Fruit fly (Drosophila melanogaster): ENCODE results near the gene Alp12.

- TF ChIP-seq Tbp (GFP tag; optimal IDR thresholded peaks at IDR 0.05) (no peak), br (optimal IDR thresholded peaks at IDR 0.05) (no peak), az2 (GFP tag; optimal IDR thresholded peaks at IDR 0.05) (no peak), zfh2 (GFP tag; optimal IDR thresholded peaks at IDR 0.05) (no peak), CG10979 (tag; optimal IDR thresholded peaks at IDR 0.05) (no peak), schlank (tag; optimal IDR thresholded peaks at IDR 0.05) (no peak)
Observed at dm6 chr2L:19415133-19415532, 8.7 kb upstream of the Alp12 start.

All from whole organism, embryonic.